Worm (Caenorhabditis elegans): ENCODE data around the gene F17C8.9.

The F17C8.9 gene

DNA sequence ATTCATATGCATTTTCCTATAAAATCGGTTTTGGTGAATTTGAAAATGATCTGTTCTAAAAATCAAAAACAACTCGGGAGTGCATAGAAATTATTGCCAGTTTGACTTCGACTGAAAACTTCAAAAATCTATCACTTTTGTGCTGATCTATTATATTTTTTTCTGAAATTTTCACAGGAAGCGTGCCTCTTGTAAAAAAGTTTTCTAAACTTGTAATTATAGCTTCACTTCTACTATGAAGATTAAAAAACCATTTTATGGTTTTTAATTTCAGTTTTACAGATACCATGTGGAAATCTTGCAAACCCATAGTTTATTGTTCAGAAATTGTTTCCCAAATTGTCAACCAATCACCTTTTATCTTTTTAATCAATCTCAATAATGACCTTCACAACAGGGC lies at the start of gene F17C8.9:
Gene F17C8.9, plus strand, starts transcription at position 301 of the 400 bp plus-strand sequence.
- no peak for TF ChIP-seq unc-62 (GFP tag; optimal IDR thresholded peaks at IDR 0.05)

DNA sequence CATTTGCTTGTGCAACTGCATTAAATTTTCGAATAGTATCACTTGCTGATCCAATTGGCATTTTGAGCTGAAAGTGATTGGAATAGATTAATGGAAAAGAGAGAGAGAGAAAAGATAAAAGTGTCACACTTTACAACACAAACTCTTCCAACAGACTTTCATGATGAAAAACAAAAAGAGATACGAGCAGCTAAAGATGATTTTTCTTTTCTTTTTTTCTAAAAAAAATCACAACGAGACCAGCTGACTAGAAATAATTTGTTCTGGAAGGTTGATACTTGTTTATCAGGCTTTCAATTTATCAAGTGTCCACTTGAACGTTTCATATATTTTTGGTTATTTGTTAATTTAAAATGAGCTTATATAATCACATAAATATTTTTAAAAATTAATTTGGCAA lies 47.0 kb upstream of the F17C8.9 start:
- TF ChIP-seq unc-62 (GFP tag; optimal IDR thresholded peaks at IDR 0.05): no peak

DNA sequence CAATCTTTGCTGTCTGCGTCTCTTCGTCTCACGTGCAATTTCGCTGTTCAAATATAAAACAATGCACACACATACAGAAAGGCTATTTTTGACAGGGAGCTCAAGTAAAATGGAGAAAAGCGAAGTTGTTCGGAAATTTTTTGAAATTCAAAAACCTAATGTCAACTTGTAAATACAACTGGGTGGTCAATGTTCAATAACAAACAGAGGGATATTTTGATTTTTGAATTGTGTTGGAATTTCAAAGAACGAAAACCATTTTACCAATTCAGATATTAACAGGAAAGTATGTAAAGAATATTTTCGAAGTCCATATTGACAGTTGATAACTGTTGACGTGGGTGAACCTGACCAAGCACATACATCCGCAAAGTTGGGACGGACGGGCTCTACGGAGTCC lies 45.8 kb upstream of the F17C8.9 start, which contains the start of gene tag-243:
Gene tag-243, minus strand, starts transcription at position 101 of the 400 bp plus-strand sequence.
- TF ChIP-seq unc-62 (GFP tag; optimal IDR thresholded peaks at IDR 0.05): no peak

DNA sequence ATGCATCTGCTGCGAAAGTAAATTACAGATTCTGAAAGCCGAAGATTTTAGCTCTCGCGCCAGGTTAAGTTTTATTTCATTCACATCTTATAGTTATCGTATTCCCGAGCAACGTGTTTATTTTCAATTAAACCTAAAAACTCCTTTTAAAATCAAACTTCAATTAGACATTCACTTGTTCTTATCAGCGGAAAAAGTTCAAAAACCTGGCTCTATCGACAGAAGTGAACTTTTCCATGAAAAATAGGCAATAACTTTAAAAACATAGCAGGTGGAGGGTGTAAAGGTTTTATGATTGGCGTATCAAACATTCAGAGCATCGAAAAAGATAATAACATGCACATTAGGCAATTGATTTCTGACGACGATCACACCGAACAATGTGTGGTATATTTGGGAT lies 45.2 kb upstream of the F17C8.9 start, which contains the start of gene ppat-1:
Gene ppat-1, plus strand, starts transcription at position 316 of the 400 bp plus-strand sequence.
- no peak for TF ChIP-seq unc-62 (GFP tag; optimal IDR thresholded peaks at IDR 0.05)

ce11 chrIII:4689595-4689994 lies 44.6 kb upstream of the F17C8.9 start:
- no peak for TF ChIP-seq unc-62 (GFP tag; optimal IDR thresholded peaks at IDR 0.05)

DNA sequence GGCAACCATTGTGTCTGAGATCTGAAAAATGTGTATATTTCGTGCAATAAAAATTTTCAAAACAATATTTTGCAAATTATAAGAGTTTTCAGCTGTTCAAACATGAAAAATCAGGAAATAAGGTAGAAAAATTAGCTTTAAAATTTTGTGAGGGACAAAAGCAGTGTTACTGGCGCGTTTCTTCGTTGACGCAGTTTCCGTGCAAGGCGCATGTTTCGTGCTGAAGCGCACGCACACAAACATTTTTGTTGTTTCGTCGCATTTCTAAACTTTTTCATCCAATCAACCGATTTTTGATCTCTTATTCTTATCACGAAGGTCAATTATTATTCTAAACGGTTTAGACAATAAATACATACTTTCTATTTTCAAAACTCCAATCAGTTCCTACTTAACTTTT lies 40.9 kb upstream of the F17C8.9 start, which contains the start of gene nifk-1:
Gene nifk-1, minus strand, starts transcription at position 27 of the 400 bp plus-strand sequence.
- TF ChIP-seq unc-62 (GFP tag; optimal IDR thresholded peaks at IDR 0.05): no peak

DNA sequence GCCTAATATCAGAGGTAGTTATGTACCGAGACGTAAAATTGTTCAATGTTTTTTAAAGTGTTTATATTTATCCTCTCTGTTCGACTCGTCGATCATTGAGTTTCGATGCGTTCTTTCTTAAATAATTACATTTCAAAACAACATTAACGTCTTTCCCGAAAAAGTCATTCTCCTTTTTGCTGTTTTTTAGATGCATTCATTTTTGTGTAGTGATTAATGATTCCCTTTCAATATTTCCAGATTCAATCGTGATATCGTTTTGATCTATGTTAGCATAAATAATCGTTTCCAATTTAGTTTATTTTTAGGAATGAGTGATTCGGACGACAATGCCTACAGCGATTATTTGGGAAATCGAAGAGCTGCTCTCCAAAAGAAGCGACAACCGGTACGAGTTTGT lies 40.5 kb upstream of the F17C8.9 start, which contains the start of gene T04A8.8:
Gene T04A8.8, plus strand, starts transcription at position 301 of the 400 bp plus-strand sequence.
- no peak for TF ChIP-seq unc-62 (GFP tag; optimal IDR thresholded peaks at IDR 0.05)

DNA sequence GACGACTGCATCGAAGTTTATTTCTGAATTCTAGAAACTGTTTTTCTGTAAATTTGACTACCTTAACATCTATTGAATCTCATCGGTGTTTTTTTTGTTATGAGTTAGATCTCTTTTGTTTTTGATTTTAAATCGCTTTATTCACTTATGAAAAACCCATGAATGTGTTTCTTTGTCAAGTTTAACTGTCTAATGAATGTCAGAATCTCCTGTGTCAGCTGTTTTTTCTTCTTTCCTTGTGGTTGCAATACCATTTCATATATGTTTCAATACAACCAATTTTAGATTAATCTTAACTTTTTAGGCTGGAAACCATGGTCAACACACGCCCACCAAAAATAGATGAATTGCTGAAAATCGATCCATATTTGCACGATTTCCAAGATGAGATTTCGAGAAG lies 39.1 kb upstream of the F17C8.9 start, which contains the start of gene T04A8.7:
Gene T04A8.7, plus strand, starts transcription at position 301 of the 400 bp plus-strand sequence.
- TF ChIP-seq unc-62 (GFP tag; optimal IDR thresholded peaks at IDR 0.05): no peak

DNA sequence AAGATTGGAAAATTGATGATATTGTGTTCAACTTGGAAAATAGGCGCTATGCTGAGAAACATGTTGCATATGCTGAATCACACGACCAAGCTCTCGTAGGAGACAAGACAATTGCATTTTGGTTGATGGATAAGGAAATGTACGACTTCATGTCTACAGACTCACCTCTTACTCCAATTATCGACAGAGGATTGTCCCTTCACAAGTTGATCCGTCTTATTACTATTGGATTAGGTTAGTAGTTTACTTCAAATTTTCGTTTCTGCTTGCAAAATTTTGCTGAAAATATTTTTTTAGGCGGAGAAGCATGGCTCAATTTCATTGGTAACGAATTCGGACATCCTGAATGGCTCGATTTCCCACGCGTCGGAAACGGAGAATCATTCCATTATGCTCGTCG lies 37.3 kb upstream of the F17C8.9 start:
- TF ChIP-seq unc-62 (GFP tag; optimal IDR thresholded peaks at IDR 0.05): no peak

ce11 chrIII:4697819-4698218 lies 36.3 kb upstream of the F17C8.9 start, which contains the start of gene dnj-18:
Gene dnj-18, plus strand, starts transcription at chrIII:4698119.
- no peak for TF ChIP-seq unc-62 (GFP tag; optimal IDR thresholded peaks at IDR 0.05)

- no peak for TF ChIP-seq unc-62 (GFP tag; optimal IDR thresholded peaks at IDR 0.05)
Measured at ce11 chrIII:4699922-4700321, 34.2 kb upstream of the F17C8.9 start, which contains the start of gene sel-13. Gene sel-13, minus strand, starts transcription at chrIII:4700224.

DNA sequence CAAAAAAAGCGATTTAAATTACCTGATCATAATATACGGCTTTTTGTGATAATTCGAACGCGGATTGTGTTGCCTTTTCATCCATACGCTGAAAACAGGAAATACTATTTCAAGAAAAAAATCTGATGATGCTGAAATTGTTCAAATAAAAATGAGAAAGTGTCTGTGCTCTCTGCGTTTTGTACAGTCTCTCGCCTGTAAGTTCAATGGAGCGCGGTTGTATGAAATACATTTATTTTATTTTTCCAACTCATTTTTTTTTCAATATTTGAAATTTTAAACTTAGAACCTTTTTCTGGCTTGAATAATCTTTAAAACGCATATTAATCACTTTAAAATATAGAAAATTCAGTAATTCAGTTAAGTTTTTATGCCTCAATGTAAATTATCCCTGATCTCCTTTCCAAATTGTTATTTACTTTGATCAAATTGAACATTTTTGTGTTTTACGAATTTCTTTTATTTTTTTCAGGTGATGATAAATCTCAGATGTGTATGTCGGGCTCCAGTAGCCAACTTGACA lies 30.2 kb upstream of the F17C8.9 start, which contains the start of the genes clp-2 and mrpl-16:
Gene clp-2, minus strand, starts transcription at position 94 of the 523 bp plus-strand sequence.
Gene mrpl-16, plus strand, starts transcription at position 473 of the 523 bp plus-strand sequence.
- no peak for TF ChIP-seq unc-62 (GFP tag; optimal IDR thresholded peaks at IDR 0.05)

DNA sequence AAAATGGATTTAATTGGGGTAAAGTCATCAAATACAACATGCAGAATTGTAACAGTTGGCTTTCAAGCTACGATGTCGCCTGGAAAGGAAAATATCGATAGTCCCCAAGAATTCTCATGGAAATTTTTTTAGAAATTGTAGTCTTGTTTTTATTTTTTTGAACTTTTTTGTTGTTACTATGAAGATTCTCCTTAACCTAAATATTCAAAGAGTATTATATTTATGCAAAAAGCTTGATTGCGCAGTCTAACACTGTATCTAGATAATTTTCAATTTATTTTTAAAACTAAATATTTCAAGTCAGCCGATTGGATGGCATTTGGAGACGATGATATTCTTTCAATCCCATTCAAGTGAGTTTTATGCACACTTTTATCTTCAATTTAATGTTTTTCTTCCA lies 28.9 kb upstream of the F17C8.9 start, which contains the start of gene pgap-2:
Gene pgap-2, plus strand, starts transcription at position 301 of the 400 bp plus-strand sequence.
- no peak for TF ChIP-seq unc-62 (GFP tag; optimal IDR thresholded peaks at IDR 0.05)

- no peak for TF ChIP-seq unc-62 (GFP tag; optimal IDR thresholded peaks at IDR 0.05)
Measured at ce11 chrIII:4706678-4707077, 27.5 kb upstream of the F17C8.9 start, which contains the start of gene T04A8.13. Gene T04A8.13, plus strand, starts transcription at chrIII:4706978.

DNA sequence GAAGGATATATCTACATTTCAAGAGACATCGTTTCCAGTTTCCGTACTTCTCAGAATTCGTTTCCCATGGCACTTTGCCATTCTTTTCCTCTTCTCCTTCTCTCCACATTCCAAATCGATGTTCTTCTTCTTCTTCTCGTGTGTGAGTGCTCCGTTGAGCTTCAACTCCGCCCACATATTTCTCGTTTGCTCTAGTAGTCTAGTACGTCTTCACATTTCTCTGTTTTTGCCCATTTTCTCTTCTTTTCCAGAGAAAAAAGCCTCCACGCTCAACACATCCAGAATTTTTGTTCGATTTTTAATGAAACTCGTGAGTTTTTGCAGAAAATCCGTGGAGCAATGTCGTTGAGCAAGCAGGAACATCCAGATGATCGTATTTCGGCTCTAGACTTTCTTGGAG lies 25.2 kb upstream of the F17C8.9 start, which contains the start of gene T04A8.18:
Gene T04A8.18, plus strand, starts transcription at position 301 of the 400 bp plus-strand sequence.
- no peak for TF ChIP-seq unc-62 (GFP tag; optimal IDR thresholded peaks at IDR 0.05)

DNA sequence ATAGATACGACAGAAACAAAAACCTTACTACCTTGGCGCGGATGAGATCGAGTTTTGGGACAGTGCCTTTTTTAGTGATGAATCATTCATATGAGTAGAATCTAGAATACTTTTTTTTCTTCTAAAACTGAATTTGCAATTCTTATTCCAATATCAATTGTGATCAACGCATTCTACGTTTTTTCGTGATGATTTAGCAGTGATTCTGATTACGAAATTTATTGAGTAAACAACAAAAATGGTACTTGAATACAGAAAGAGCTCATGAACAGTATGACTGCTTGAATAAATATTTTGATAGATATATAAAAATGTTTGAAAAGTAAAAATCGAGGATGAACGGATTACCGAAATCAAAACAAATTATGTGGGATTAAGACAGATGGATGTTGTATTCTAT lies 19.1 kb upstream of the F17C8.9 start, which contains the start of gene him-18:
Gene him-18, minus strand, starts transcription at position 101 of the 400 bp plus-strand sequence.
- TF ChIP-seq unc-62 (GFP tag; optimal IDR thresholded peaks at IDR 0.05): no peak

Measured in whole organism, dauer.